Fruit fly (Drosophila melanogaster): ENCODE measurements around the gene Anp.

Gene Anp

dm6 chr3R:30164162-30164561 lies 45.6 kb upstream of the Anp start (continued):
- no peak for TF ChIP-seq CG2116 (GFP tag; optimal IDR thresholded peaks at IDR 0.05)
- no peak for TF ChIP-seq Dref (GFP tag; IDR thresholded peaks at IDR 0.05)
- TF ChIP-seq CG12236 (GFP tag; optimal IDR thresholded peaks at IDR 0.05): no peak
- TF ChIP-seq dimm (GFP tag; IDR thresholded peaks at IDR 0.05): no peak
- TF ChIP-seq CG18262 (tag; optimal IDR thresholded peaks at IDR 0.05): peak; percentile 40
- TF ChIP-seq CG6854 (GFP tag; optimal IDR thresholded peaks at IDR 0.05): no peak
- peak; percentile 4 for TF ChIP-seq CG10654 (GFP tag; optimal IDR thresholded peaks at IDR 0.05)
- no peak for TF ChIP-seq tna (GFP tag; IDR thresholded peaks at IDR 0.05; ENCODE audit: partially characterized antibody)
- TF ChIP-seq Antp (GFP tag; optimal IDR thresholded peaks at IDR 0.05): peak; percentile 15
- TF ChIP-seq CG12942 (GFP tag; optimal IDR thresholded peaks at IDR 0.05): no peak
- TF ChIP-seq dysf (GFP tag; IDR thresholded peaks at IDR 0.05): peak; percentile 61; the same call in 2 of the 3 replicates
- TF ChIP-seq Eip74EF (GFP tag; optimal IDR thresholded peaks at IDR 0.05): peak in 1 of 2 experiments; percentile 42
- TF ChIP-seq lilli (GFP tag; optimal IDR thresholded peaks at IDR 0.05): peak; percentile 6
- 0 out of 2 replicates have a peak, but pooled peaks have one; percentile 18 for TF ChIP-seq CG32772 (GFP tag; IDR thresholded peaks at IDR 0.05)
- TF ChIP-seq esg (GFP tag; conservative IDR thresholded peaks at IDR 0.05): peak; percentile 45
- no peak for TF ChIP-seq otp (GFP tag; IDR thresholded peaks at IDR 0.05)
- TF ChIP-seq CG14965 (GFP tag; optimal IDR thresholded peaks at IDR 0.05; ENCODE audit: borderline replicate concordance): no peak
- TF ChIP-seq CG6689 (GFP tag; IDR thresholded peaks at IDR 0.05): peak; percentile 38; the same call in 1 of the 2 replicates
- TF ChIP-seq Nf-YA (GFP tag; IDR thresholded peaks at IDR 0.05): 0 out of 2 replicates have a peak, but pooled peaks have one; percentile 10
- peak; percentile 68; the same call in 1 of the 2 replicates for TF ChIP-seq Xrp1 (GFP tag; IDR thresholded peaks at IDR 0.05)
- no peak for TF ChIP-seq tx (GFP tag; optimal IDR thresholded peaks at IDR 0.05)
- peak; percentile 4 for TF ChIP-seq CG13424 (tag; optimal IDR thresholded peaks at IDR 0.05)
- no peak for TF ChIP-seq bigmax (GFP tag; optimal IDR thresholded peaks at IDR 0.05)
- peak; percentile 53 for TF ChIP-seq CG17328 (GFP tag; IDR thresholded peaks at IDR 0.05)
- TF ChIP-seq Optix (GFP tag; IDR thresholded peaks at IDR 0.05): peak; percentile 15; the same call in 1 of the 3 replicates
- no peak for TF ChIP-seq CHES-1-like (GFP tag; optimal IDR thresholded peaks at IDR 0.05)
- TF ChIP-seq hkb (optimal IDR thresholded peaks at IDR 0.05): no peak
- TF ChIP-seq hkb (GFP tag; IDR thresholded peaks at IDR 0.05): peak; percentile 16; the same call in 1 of the 2 replicates
- no peak for TF ChIP-seq luna (GFP tag; optimal IDR thresholded peaks at IDR 0.05)
- TF ChIP-seq bab2 (GFP tag; optimal IDR thresholded peaks at IDR 0.05): peak; percentile 12
- no peak for TF ChIP-seq danr (GFP tag; IDR thresholded peaks at IDR 0.05)
- peak; percentile 25 for TF ChIP-seq ewg (GFP tag; optimal IDR thresholded peaks at IDR 0.05)
- peak; percentile 16 for TF ChIP-seq CG4707 (GFP tag; optimal IDR thresholded peaks at IDR 0.05)
- TF ChIP-seq CG11723 (GFP tag; optimal IDR thresholded peaks at IDR 0.05): no peak
- TF ChIP-seq Pdp1 (GFP tag; optimal IDR thresholded peaks at IDR 0.05): peak in 1 of 2 experiments; percentile 26
- TF ChIP-seq CG10366 (GFP tag; IDR thresholded peaks at IDR 0.05): peak; percentile 34
- peak; percentile 69 for TF ChIP-seq Blimp-1 (GFP tag; optimal IDR thresholded peaks at IDR 0.05)
- TF ChIP-seq fd96Cb (tag; optimal IDR thresholded peaks at IDR 0.05): peak; percentile 9
- TF ChIP-seq Dll (GFP tag; IDR thresholded peaks at IDR 0.05; ENCODE audit: partially characterized antibody): no peak
- no peak for TF ChIP-seq Mes4 (GFP tag; optimal IDR thresholded peaks at IDR 0.05)
- 0 out of 2 replicates have a peak, but pooled peaks have one; percentile 9 for TF ChIP-seq slbo (GFP tag; IDR thresholded peaks at IDR 0.05)
- TF ChIP-seq CG10979 (tag; optimal IDR thresholded peaks at IDR 0.05): peak; percentile 42
- peak; percentile 24 for TF ChIP-seq nmo (GFP tag; optimal IDR thresholded peaks at IDR 0.05)
- TF ChIP-seq CG7556 (GFP tag; optimal IDR thresholded peaks at IDR 0.05): peak; percentile 6
- no peak for TF ChIP-seq sim (GFP tag; IDR thresholded peaks at IDR 0.05)
- TF ChIP-seq Sox102F (GFP tag; optimal IDR thresholded peaks at IDR 0.05): peak; percentile 64
- no peak for TF ChIP-seq Bdp1 (GFP tag; optimal IDR thresholded peaks at IDR 0.05)
- TF ChIP-seq chm (GFP tag; IDR thresholded peaks at IDR 0.05): no peak
- TF ChIP-seq Drgx (GFP tag; IDR thresholded peaks at IDR 0.05): peak; percentile 86
- peak; percentile 5 for TF ChIP-seq mam (GFP tag; optimal IDR thresholded peaks at IDR 0.05)
